Worm (Caenorhabditis elegans) whole organism, young adult: Measurements from ENCODE around the gene srd-8.

Source experiments
- C17E4.6 ChIP-seq: fragments of 200-800 bp; sonication (Bioruptor generic); IDR thresholded peaks from 2 replicates; pipeline ENCODE4 v1.3.6; 2022; ENCODE audit warnings: missing genetic modification reagents, missing genetic modification characterization, missing compliant biosample characterization
- F39B2.1 ChIP-seq: fragments of 200-800 bp; sonication (Bioruptor generic); IDR thresholded peaks from 2 replicates; pipeline ENCODE4 v1.3.6; 2022; ENCODE audit warnings: missing genetic modification reagents, missing genetic modification characterization, missing compliant biosample characterization
- F49E8.2 ChIP-seq: sonication (generic microtip); optimal IDR thresholded peaks from 3 replicates; lab custom pipeline; 2017; ENCODE audit warnings: missing genetic modification characterization, mild to moderate bottlenecking, missing compliant biosample characterization, antibody characterized with exemption, moderate library complexity; ENCODE audit not compliant: insufficient read depth
- F57A8.1 ChIP-seq: fragments of 200-800 bp; sonication (Bioruptor generic); optimal IDR thresholded peaks from 2 replicates; lab custom pipeline; 2018; ENCODE audit warnings: mild to moderate bottlenecking, missing genetic modification characterization, moderate library complexity, missing compliant biosample characterization
- Y53F4B.3 ChIP-seq: fragments of 200-800 bp; sonication (Bioruptor generic); IDR thresholded peaks from 2 replicates; pipeline ENCODE4 v1.3.6; 2022; ENCODE audit warnings: missing genetic modification reagents, missing genetic modification characterization, missing compliant biosample characterization
- Y67H2A.10 ChIP-seq: fragments of 200-800 bp; sonication (Bioruptor generic); conservative IDR thresholded peaks from 2 replicates; pipeline ENCODE4 v1.3.6; 2022; ENCODE audit warnings: missing genetic modification reagents, missing genetic modification characterization, missing compliant biosample characterization
- athp-1 ChIP-seq: sonication (generic microtip); optimal IDR thresholded peaks from 2 replicates; lab custom pipeline; 2017; ENCODE audit warnings: mild to moderate bottlenecking, missing genetic modification characterization, missing compliant biosample characterization
- attf-5 ChIP-seq: fragments of 200-800 bp; sonication (Bioruptor generic); optimal IDR thresholded peaks from 2 replicates; lab custom pipeline; 2018; ENCODE audit warnings: mild to moderate bottlenecking, missing genetic modification characterization, missing compliant biosample characterization
- cebp-1 ChIP-seq, 2 experiments: fragments of 200-800 bp in 1 of 2; sonication (Bioruptor generic) in 1 of 2; sonication (generic microtip) in 1 of 2; IDR thresholded peaks in 1 of 2; optimal IDR thresholded peaks in 1 of 2; 2 replicates each; pipeline versions ENCODE4 v1.3.6 to Lab custom; 2017 to 2022; ENCODE audit warnings: missing compliant biosample characterization in 2 of 2, missing genetic modification characterization in 2 of 2, mild to moderate bottlenecking in 1 of 2, missing genetic modification reagents in 1 of 2, moderate library complexity in 1 of 2
- ceh-27 ChIP-seq: fragments of 200-800 bp; sonication (Bioruptor generic); optimal IDR thresholded peaks from 2 replicates; lab custom pipeline; 2018; ENCODE audit warnings: mild to moderate bottlenecking, missing genetic modification characterization, moderate library complexity, missing compliant biosample characterization
- ceh-91 ChIP-seq: fragments of 200-800 bp; sonication (Bioruptor generic); IDR thresholded peaks from 2 replicates; pipeline ENCODE4 v1.3.6; 2022; ENCODE audit warnings: missing genetic modification reagents, missing genetic modification characterization, missing compliant biosample characterization
- chd-7 ChIP-seq: sonication (generic microtip); optimal IDR thresholded peaks from 2 replicates; lab custom pipeline; 2016; ENCODE audit warnings: mild to moderate bottlenecking, missing genetic modification characterization, moderate library complexity, missing compliant biosample characterization
- dox-1 ChIP-seq: fragments of 200-800 bp; sonication (Bioruptor generic); IDR thresholded peaks from 2 replicates; pipeline ENCODE4 v1.3.6; 2022; ENCODE audit warnings: missing genetic modification reagents, missing genetic modification characterization, missing compliant biosample characterization
- dpl-1 ChIP-seq: fragments of 150-350 bp; optimal IDR thresholded peaks from 2 replicates; lab custom pipeline; 2014; ENCODE audit warnings: missing biosample characterization, missing genetic modification reagents, missing genetic modification characterization
- egl-18 ChIP-seq: fragments of 200-800 bp; sonication (Bioruptor generic); IDR thresholded peaks from 2 replicates; pipeline ENCODE4 v1.3.6; 2022; ENCODE audit warnings: missing genetic modification reagents, missing genetic modification characterization, missing compliant biosample characterization
- egrh-3 ChIP-seq: fragments of 200-800 bp; sonication (Bioruptor generic); IDR thresholded peaks from 2 replicates; pipeline ENCODE4 v1.3.6; 2022; ENCODE audit warnings: missing genetic modification reagents, missing genetic modification characterization, missing compliant biosample characterization
- gei-17 ChIP-seq: fragments of 200-800 bp; sonication (Bioruptor generic); optimal IDR thresholded peaks from 2 replicates; lab custom pipeline; 2018; ENCODE audit warnings: mild to moderate bottlenecking, missing genetic modification characterization, missing compliant biosample characterization
- hlh-12 ChIP-seq: sonication (generic microtip); optimal IDR thresholded peaks from 2 replicates; lab custom pipeline; 2016; ENCODE audit warnings: missing genetic modification characterization, missing compliant biosample characterization
- hlh-26 ChIP-seq: fragments of 200-800 bp; sonication (Bioruptor generic); conservative IDR thresholded peaks from 2 replicates; pipeline ENCODE4 v1.3.6; 2022; ENCODE audit warnings: missing genetic modification reagents, missing genetic modification characterization, missing compliant biosample characterization
- hmg-1.2 ChIP-seq: fragments of 200-800 bp; sonication (Bioruptor generic); IDR thresholded peaks from 2 replicates; pipeline ENCODE4 v1.3.6; 2022; ENCODE audit warnings: missing genetic modification reagents, missing genetic modification characterization, missing compliant biosample characterization
- hsf-1 ChIP-seq: fragments of 200-800 bp; sonication (Bioruptor generic); IDR thresholded peaks from 2 replicates; pipeline ENCODE4 v1.3.6; 2022; ENCODE audit warnings: missing genetic modification reagents, missing genetic modification characterization, missing compliant biosample characterization
- let-526 ChIP-seq: fragments of 200-800 bp; sonication (Bioruptor generic); IDR thresholded peaks from 2 replicates; pipeline ENCODE4 v1.3.6; 2022; ENCODE audit warnings: missing genetic modification reagents, missing genetic modification characterization, missing compliant biosample characterization
- lin-26 ChIP-seq: fragments of 200-800 bp; sonication (Bioruptor generic); IDR thresholded peaks from 2 replicates; pipeline ENCODE4 v1.3.6; 2022; ENCODE audit warnings: missing genetic modification reagents, missing genetic modification characterization, missing compliant biosample characterization
- lin-35 ChIP-seq, 3 experiments: fragments of 150-350 bp in 2 of 3; sonication (generic microtip) in 1 of 3; optimal IDR thresholded peaks; 2 replicates each; lab custom pipeline; 2014 to 2018; ENCODE audit warnings: missing biosample characterization in 3 of 3, missing genetic modification characterization in 3 of 3, missing genetic modification reagents in 3 of 3
- madf-3 ChIP-seq: fragments of 200-800 bp; sonication (Bioruptor generic); IDR thresholded peaks from 2 replicates; pipeline ENCODE4 v1.3.6; 2022; ENCODE audit warnings: missing genetic modification reagents, missing genetic modification characterization, missing compliant biosample characterization
- mcd-1 ChIP-seq: fragments of 200-800 bp; sonication (Bioruptor generic); IDR thresholded peaks from 2 replicates; pipeline ENCODE4 v1.3.6; 2022; ENCODE audit warnings: missing genetic modification reagents, missing genetic modification characterization, missing compliant biosample characterization
- mel-28 ChIP-seq: sonication (generic microtip); optimal IDR thresholded peaks from 2 replicates; lab custom pipeline; 2016; ENCODE audit warnings: borderline replicate concordance, mild to moderate bottlenecking, missing genetic modification characterization, missing compliant biosample characterization
- nfyb-1 ChIP-seq: fragments of 200-800 bp; sonication (Bioruptor generic); IDR thresholded peaks from 2 replicates; pipeline ENCODE4 v1.3.6; 2022; ENCODE audit warnings: missing genetic modification reagents, missing genetic modification characterization, missing compliant biosample characterization
- nhr-120 ChIP-seq: fragments of 200-800 bp; sonication (Bioruptor generic); IDR thresholded peaks from 2 replicates; pipeline ENCODE4 v1.3.6; 2022; ENCODE audit warnings: missing genetic modification characterization, missing compliant biosample characterization
- nhr-27 ChIP-seq: fragments of 200-800 bp; sonication (Bioruptor generic); optimal IDR thresholded peaks from 2 replicates; lab custom pipeline; 2018; ENCODE audit warnings: mild to moderate bottlenecking, missing genetic modification characterization, moderate library complexity, missing compliant biosample characterization
- nhr-80 ChIP-seq: sonication (generic microtip); optimal IDR thresholded peaks from 2 replicates; lab custom pipeline; 2016; ENCODE audit warnings: missing genetic modification characterization, missing compliant biosample characterization
- pbrm-1 ChIP-seq: fragments of 200-800 bp; sonication (Bioruptor generic); IDR thresholded peaks from 2 replicates; pipeline ENCODE4 v1.3.6; 2022; ENCODE audit warnings: missing genetic modification reagents, missing genetic modification characterization, missing compliant biosample characterization
- rcor-1 ChIP-seq: fragments of 200-800 bp; sonication (Bioruptor generic); IDR thresholded peaks from 2 replicates; pipeline ENCODE4 v1.3.6; 2022; ENCODE audit warnings: missing genetic modification reagents, missing genetic modification characterization, missing compliant biosample characterization
- rec-8 ChIP-seq, 2 experiments: sonication (generic microtip); optimal IDR thresholded peaks; 2 replicates each; lab custom pipeline; 2016; ENCODE audit warnings: mild to moderate bottlenecking in 2 of 2, missing genetic modification characterization in 2 of 2, missing genetic modification reagents in 2 of 2, missing genotype in 2 of 2, missing biosample characterization in 1 of 2, missing compliant biosample characterization in 1 of 2, moderate library complexity in 1 of 2
- rpc-1 ChIP-seq, 2 experiments: fragments of 150-350 bp in 1 of 2; sonication (generic microtip) in 1 of 2; optimal IDR thresholded peaks; 2 replicates each; lab custom pipeline; 2014 to 2018; ENCODE audit warnings: missing biosample characterization in 1 of 2, missing genetic modification characterization in 1 of 2, missing genetic modification reagents in 1 of 2, missing genotype in 1 of 2
- snpc-4 ChIP-seq, 5 experiments: fragments of 150-350 bp in 1 of 5; sonication (generic microtip) in 4 of 5; optimal IDR thresholded peaks; 2 replicates each; lab custom pipeline; 2014 to 2018; ENCODE audit warnings: missing genetic modification characterization in 5 of 5, missing biosample characterization in 3 of 5, antibody characterized with exemption in 2 of 5, mild to moderate bottlenecking in 2 of 5, missing compliant biosample characterization in 2 of 5, missing genotype in 2 of 5, moderate library complexity in 2 of 5, missing genetic modification reagents in 1 of 5
- somi-1 ChIP-seq: fragments of 200-800 bp; sonication (Bioruptor generic); optimal IDR thresholded peaks from 2 replicates; lab custom pipeline; 2018; ENCODE audit warnings: mild to moderate bottlenecking, missing genetic modification characterization, missing compliant biosample characterization
- sptf-2 ChIP-seq: fragments of 200-800 bp; sonication (Bioruptor generic); optimal IDR thresholded peaks from 2 replicates; lab custom pipeline; 2018; ENCODE audit warnings: mild to moderate bottlenecking, missing genetic modification characterization, missing compliant biosample characterization
- tbp1 ChIP-seq: fragments of 200-800 bp; sonication (Bioruptor generic); optimal IDR thresholded peaks from 2 replicates; lab custom pipeline; 2018; ENCODE audit warnings: mild to moderate bottlenecking, missing genetic modification characterization, missing compliant biosample characterization
- tlf-1 ChIP-seq: fragments of 200-800 bp; sonication (Bioruptor generic); optimal IDR thresholded peaks from 2 replicates; lab custom pipeline; 2018; ENCODE audit warnings: mild to moderate bottlenecking, missing genetic modification characterization, missing compliant biosample characterization
- ztf-22 ChIP-seq: fragments of 200-800 bp; sonication (Bioruptor generic); optimal IDR thresholded peaks from 2 replicates; lab custom pipeline; 2018; ENCODE audit warnings: mild to moderate bottlenecking, missing genetic modification characterization, moderate library complexity, missing compliant biosample characterization
- ztf-26 ChIP-seq: sonication (generic microtip); optimal IDR thresholded peaks from 2 replicates; lab custom pipeline; 2017; ENCODE audit warnings: missing genetic modification characterization, missing compliant biosample characterization
- ztf-6 ChIP-seq: fragments of 200-800 bp; sonication (Bioruptor generic); IDR thresholded peaks from 2 replicates; pipeline ENCODE4 v1.3.6; 2022; ENCODE audit warnings: missing genetic modification reagents, missing genetic modification characterization, missing compliant biosample characterization

The srd-8 gene

ce11 chrIV:5667191-5667590 lies 21.8 kb upstream of the srd-8 start:
- no peak for TF ChIP-seq gei-17 (GFP tag; lab: Kevin White, UChicago)
- TF ChIP-seq rpc-1 (optimal IDR thresholded peaks at IDR 0.05; lab: Kevin White, UChicago) = no peak
- TF ChIP-seq rpc-1 (tag; optimal IDR thresholded peaks at IDR 0.05; lab: Kevin White, UChicago) = no peak
- no peak for TF ChIP-seq ztf-22 (GFP tag; lab: Kevin White, UChicago)
- TF ChIP-seq nhr-80 (tag; lab: Kevin White, UChicago) = peak; percentile 5
- TF ChIP-seq Y53F4B.3 (GFP tag; lab: Robert Waterston, UW) = no peak
- TF ChIP-seq dox-1 (GFP tag; lab: Robert Waterston, UW) = no peak
- peak; percentile 19; the same call in 1 of the 2 replicates for TF ChIP-seq hmg-1.2 (GFP tag; lab: Robert Waterston, UW)
- no peak for TF ChIP-seq mel-28
- no peak for TF ChIP-seq cebp-1 (GFP tag; IDR thresholded peaks at IDR 0.05; lab: Robert Waterston, UW)
- TF ChIP-seq cebp-1 (tag; optimal IDR thresholded peaks at IDR 0.05; lab: Kevin White, UChicago) = peak; percentile 19

- TF ChIP-seq tlf-1 (GFP tag; lab: Kevin White, UChicago) = no peak
- TF ChIP-seq snpc-4 (GFP tag; optimal IDR thresholded peaks at IDR 0.05; lab: Kevin White, UChicago) = peak; percentile 70
- TF ChIP-seq snpc-4 (tag; optimal IDR thresholded peaks at IDR 0.05; lab: Kevin White, UChicago) = peak in 3 of 4 experiments; percentile 87 to 92 (median 90)
- TF ChIP-seq nfyb-1 (GFP tag; lab: Robert Waterston, UW) = 0 out of 2 replicates have a peak, but pooled peaks have one; percentile 22
- TF ChIP-seq somi-1 (GFP tag; lab: Kevin White, UChicago) = peak; percentile 48
- no peak for TF ChIP-seq rec-8 (tag; optimal IDR thresholded peaks at IDR 0.05; lab: Kevin White, UChicago)
- no peak for TF ChIP-seq nhr-27
- no peak for TF ChIP-seq sptf-2 (GFP tag; lab: Kevin White, UChicago)
- TF ChIP-seq nhr-120 (GFP tag; lab: Robert Waterston, UW) = no peak
- no peak for TF ChIP-seq F57A8.1
- no peak for TF ChIP-seq egrh-3 (GFP tag; lab: Robert Waterston, UW)
- TF ChIP-seq madf-3 (GFP tag; lab: Robert Waterston, UW) = no peak
- no peak for TF ChIP-seq lin-26 (GFP tag; lab: Robert Waterston, UW)
- TF ChIP-seq lin-35 (GFP tag; optimal IDR thresholded peaks at IDR 0.05; lab: Kevin White, UChicago) = peak in 1 of 3 experiments; percentile 9
- TF ChIP-seq hsf-1 = peak; percentile 5; the same call in 1 of the 2 replicates
- peak; percentile 57 for TF ChIP-seq tbp1 (GFP tag; lab: Kevin White, UChicago)
- TF ChIP-seq athp-1 (tag; lab: Kevin White, UChicago) = no peak
- peak; percentile 42; the same call in 1 of the 2 replicates for TF ChIP-seq ceh-91 (GFP tag; lab: Robert Waterston, UW)
- no peak for TF ChIP-seq C17E4.6
- no peak for TF ChIP-seq rcor-1 (GFP tag; lab: Robert Waterston, UW)
- TF ChIP-seq F39B2.1 (GFP tag; lab: Robert Waterston, UW) = no peak
- TF ChIP-seq ztf-6 = no peak
- no peak for TF ChIP-seq mcd-1 (GFP tag; lab: Robert Waterston, UW)
- TF ChIP-seq F49E8.2 = no peak
- no peak for TF ChIP-seq hlh-12
- no peak for TF ChIP-seq egl-18
- no peak for TF ChIP-seq let-526
- 0 out of 2 replicates have a peak, but pooled peaks have one; percentile 20 for TF ChIP-seq pbrm-1 (GFP tag; lab: Robert Waterston, UW)
- no peak for TF ChIP-seq Y67H2A.10 (GFP tag; lab: Robert Waterston, UW)
- TF ChIP-seq hlh-26 = no peak
- peak; percentile 73 for TF ChIP-seq dpl-1 (GFP tag; lab: Kevin White, UChicago)
- TF ChIP-seq ztf-26 (tag; lab: Kevin White, UChicago) = no peak
- TF ChIP-seq hmg-1.2 (GFP tag; lab: Robert Waterston, UW) = peak; percentile 32; the same call in 1 of the 2 replicates
- TF ChIP-seq chd-7 (tag; lab: Kevin White, UChicago) = no peak
- peak; percentile 37 for TF ChIP-seq ceh-27
- no peak for TF ChIP-seq attf-5 (GFP tag; lab: Kevin White, UChicago)
These were observed 21.0 kb upstream of the srd-8 start for ce11 chrIV:5666115-5667028.
